Worm (Caenorhabditis elegans) whole organism, mixed stage, embryonic: ENCODE measurements around the gene fbxc-58.

Experiments used
- M03D4.4 ChIP-seq: sonication (generic microtip); optimal IDR thresholded peaks from 2 replicates; lab custom pipeline; 2017; ENCODE audit warnings: mild to moderate bottlenecking, missing genetic modification characterization, missing compliant biosample characterization
- bed-3 ChIP-seq: fragments of 200-800 bp; sonication (Bioruptor generic); optimal IDR thresholded peaks from 3 replicates; lab custom pipeline; 2018; ENCODE audit warnings: mild to moderate bottlenecking, missing genetic modification characterization, moderate library complexity, missing compliant biosample characterization
- ceh-43 ChIP-seq: fragments of 200-800 bp; sonication (Bioruptor generic); optimal IDR thresholded peaks from 2 replicates; lab custom pipeline; 2018; ENCODE audit warnings: mild to moderate bottlenecking, missing genetic modification characterization, moderate library complexity, missing compliant biosample characterization
- ceh-83 ChIP-seq: fragments of 200-800 bp; sonication (Bioruptor generic); optimal IDR thresholded peaks from 2 replicates; lab custom pipeline; 2018; ENCODE audit warnings: mild to moderate bottlenecking, missing genetic modification characterization, missing compliant biosample characterization
- ces-1 ChIP-seq: fragments of 150-350 bp; optimal IDR thresholded peaks from 2 replicates; lab custom pipeline; 2014; ENCODE audit warnings: missing biosample characterization, missing genetic modification reagents, missing genetic modification characterization
- cnd-1 ChIP-seq: fragments of 200-800 bp; sonication (Bioruptor generic); optimal IDR thresholded peaks from 2 replicates; lab custom pipeline; 2018; ENCODE audit warnings: mild to moderate bottlenecking, missing genetic modification characterization, missing compliant biosample characterization
- drap-1 ChIP-seq: fragments of 200-800 bp; sonication (Bioruptor generic); optimal IDR thresholded peaks from 3 replicates; lab custom pipeline; 2018; ENCODE audit warnings: mild to moderate bottlenecking, missing genetic modification characterization, missing compliant biosample characterization
- elt-1 ChIP-seq: sonication (generic microtip); optimal IDR thresholded peaks from 2 replicates; lab custom pipeline; 2017; ENCODE audit warnings: missing genetic modification characterization, mild to moderate bottlenecking, missing compliant biosample characterization, antibody characterized with exemption, moderate library complexity, borderline replicate concordance; ENCODE audit not compliant: insufficient read depth
- elt-3 ChIP-seq: fragments of 150-350 bp; optimal IDR thresholded peaks from 2 replicates; lab custom pipeline; 2014; ENCODE audit warnings: missing biosample characterization, missing genetic modification characterization
- flh-1 ChIP-seq: fragments of 200-800 bp; sonication (Bioruptor generic); optimal IDR thresholded peaks from 2 replicates; lab custom pipeline; 2018; ENCODE audit warnings: mild to moderate bottlenecking, missing genetic modification characterization, moderate library complexity, missing compliant biosample characterization
- lin-13 ChIP-seq: fragments of 150-350 bp; optimal IDR thresholded peaks from 2 replicates; lab custom pipeline; 2014; ENCODE audit warnings: missing biosample characterization, missing genetic modification characterization
- lsy-2 ChIP-seq: fragments of 150-350 bp; optimal IDR thresholded peaks from 2 replicates; lab custom pipeline; 2014; ENCODE audit warnings: missing biosample characterization, missing genetic modification characterization
- mab-5 ChIP-seq: fragments of 150-350 bp; optimal IDR thresholded peaks from 2 replicates; lab custom pipeline; 2014; ENCODE audit warnings: missing biosample characterization, missing genetic modification characterization
- mep-1 ChIP-seq: fragments of 150-350 bp; optimal IDR thresholded peaks from 2 replicates; lab custom pipeline; 2017; ENCODE audit warnings: missing biosample characterization, missing genetic modification reagents, missing genetic modification characterization, inconsistent platforms
- mls-2 ChIP-seq: sonication (generic microtip); optimal IDR thresholded peaks from 2 replicates; lab custom pipeline; 2016; ENCODE audit warnings: mild to moderate bottlenecking, missing genetic modification characterization, moderate library complexity, missing compliant biosample characterization
- nhr-2 ChIP-seq: fragments of 150-350 bp; optimal IDR thresholded peaks from 2 replicates; lab custom pipeline; 2014; ENCODE audit warnings: missing biosample characterization, missing genetic modification characterization
- nhr-237 ChIP-seq: fragments of 150-350 bp; optimal IDR thresholded peaks from 2 replicates; lab custom pipeline; 2014; ENCODE audit warnings: missing biosample characterization, missing genetic modification characterization
- nhr-28 ChIP-seq: fragments of 150-350 bp; optimal IDR thresholded peaks from 2 replicates; lab custom pipeline; 2014; ENCODE audit warnings: missing biosample characterization, missing genetic modification characterization
- nhr-76 ChIP-seq: sonication (generic microtip); optimal IDR thresholded peaks from 2 replicates; lab custom pipeline; 2017; ENCODE audit warnings: missing biosample characterization, missing genetic modification characterization
- pha-4 ChIP-seq: fragments of 150-350 bp; optimal IDR thresholded peaks from 2 replicates; lab custom pipeline; 2018; ENCODE audit warnings: missing biosample characterization, missing genetic modification reagents, missing genetic modification characterization
- snpc-4 ChIP-seq: fragments of 150-350 bp; optimal IDR thresholded peaks from 2 replicates; lab custom pipeline; 2014; ENCODE audit warnings: missing biosample characterization, missing genetic modification characterization
- sptf-1 ChIP-seq: sonication (generic microtip); optimal IDR thresholded peaks from 2 replicates; lab custom pipeline; 2017; ENCODE audit warnings: mild to moderate bottlenecking, missing genetic modification characterization, moderate library complexity, missing compliant biosample characterization
- tbx-8 ChIP-seq: fragments of 200-800 bp; sonication (Bioruptor generic); optimal IDR thresholded peaks from 2 replicates; lab custom pipeline; 2018; ENCODE audit warnings: mild to moderate bottlenecking, missing genetic modification characterization, moderate library complexity, missing compliant biosample characterization
- unc-120 ChIP-seq: sonication (generic microtip); optimal IDR thresholded peaks from 2 replicates; lab custom pipeline; 2017; ENCODE audit warnings: missing genetic modification characterization, missing compliant biosample characterization; ENCODE audit not compliant: poor library complexity, severe bottlenecking
- unc-39 ChIP-seq: fragments of 150-350 bp; optimal IDR thresholded peaks from 2 replicates; lab custom pipeline; 2014; ENCODE audit warnings: missing biosample characterization, missing genetic modification characterization
- unc-62 ChIP-seq: fragments of 150-350 bp; optimal IDR thresholded peaks from 2 replicates; lab custom pipeline; 2014; ENCODE audit warnings: missing biosample characterization, missing genetic modification reagents, missing genetic modification characterization
- zip-8 ChIP-seq: fragments of 150-350 bp; optimal IDR thresholded peaks from 2 replicates; lab custom pipeline; 2014; ENCODE audit warnings: missing biosample characterization, missing genetic modification characterization
- ztf-11 ChIP-seq: fragments of 150-350 bp; optimal IDR thresholded peaks from 2 replicates; lab custom pipeline; 2014; ENCODE audit warnings: missing biosample characterization, missing genetic modification characterization

The fbxc-58 gene

ce11 chrIV:9396118-9396517 lies 24.8 kb downstream of the fbxc-58 start, which contains the start of gene col-121:
col-121 (minus strand) TSS chrIV:9396218.
- TF ChIP-seq elt-1 (tag; lab: Kevin White, UChicago) (peak; percentile 87), elt-3 (tag; lab: Kevin White, UChicago) (peak; percentile 37), snpc-4 (tag; lab: Kevin White, UChicago) (no peak)

- TF ChIP-seq lin-13 (tag; lab: Kevin White, UChicago) (no peak), nhr-2 (tag; lab: Kevin White, UChicago) (no peak), ceh-43 (GFP tag; lab: Kevin White, UChicago) (no peak), mab-5 (tag; lab: Kevin White, UChicago) (no peak)
Observed at ce11 chrIV:9397278-9397677, 26.0 kb downstream of the fbxc-58 start, which contains the start of gene F56D5.3. F56D5.3 (plus strand) TSS chrIV:9397578.

ce11 chrIV:9398512-9398911 lies 27.2 kb downstream of the fbxc-58 start, which contains the start of gene F56D5.2:
F56D5.2 (minus strand) TSS chrIV:9398612.
- TF ChIP-seq ceh-83 (GFP tag; lab: Kevin White, UChicago): no peak
- no peak for TF ChIP-seq nhr-2 (tag; lab: Kevin White, UChicago)
- no peak for TF ChIP-seq unc-120 (tag; lab: Kevin White, UChicago)
- no peak for TF ChIP-seq snpc-4 (tag; lab: Kevin White, UChicago)
- TF ChIP-seq ztf-11 (tag; lab: Kevin White, UChicago): no peak
- no peak for TF ChIP-seq unc-39 (tag; lab: Kevin White, UChicago)
- TF ChIP-seq zip-8 (tag; lab: Kevin White, UChicago): no peak
- TF ChIP-seq nhr-237: no peak
- no peak for TF ChIP-seq ces-1 (GFP tag; lab: Kevin White, UChicago)
- TF ChIP-seq pha-4 (tag; lab: Kevin White, UChicago): no peak
- no peak for TF ChIP-seq drap-1 (GFP tag; lab: Kevin White, UChicago)
- TF ChIP-seq cnd-1 (tag; lab: Kevin White, UChicago): no peak
- no peak for TF ChIP-seq M03D4.4 (tag; lab: Kevin White, UChicago)
- no peak for TF ChIP-seq elt-3 (tag; lab: Kevin White, UChicago)
- TF ChIP-seq bed-3 (GFP tag; lab: Kevin White, UChicago): no peak
- no peak for TF ChIP-seq mep-1 (tag; lab: Kevin White, UChicago)
- TF ChIP-seq flh-1 (GFP tag; lab: Kevin White, UChicago): no peak
- no peak for TF ChIP-seq nhr-76
- TF ChIP-seq sptf-1 (tag; lab: Kevin White, UChicago): no peak
- no peak for TF ChIP-seq unc-62 (GFP tag; lab: Kevin White, UChicago)

- TF ChIP-seq mab-5 (tag; lab: Kevin White, UChicago) (no peak), snpc-4 (tag; lab: Kevin White, UChicago) (no peak), tbx-8 (GFP tag; lab: Kevin White, UChicago) (no peak)
- TF ChIP-seq, all 35 proteins: peak for 0
Observed at ce11 chrIV:9401715-9402114, 30.4 kb downstream of the fbxc-58 start, which contains the start of gene F56D5.6. F56D5.6 (plus strand) TSS chrIV:9401922.

- TF ChIP-seq nhr-237 (no peak), unc-39 (tag; lab: Kevin White, UChicago) (no peak), pha-4 (tag; lab: Kevin White, UChicago) (no peak), mab-5 (tag; lab: Kevin White, UChicago) (no peak), lin-13 (tag; lab: Kevin White, UChicago) (no peak), mep-1 (tag; lab: Kevin White, UChicago) (no peak), mls-2 (tag; lab: Kevin White, UChicago) (no peak), snpc-4 (tag; lab: Kevin White, UChicago) (no peak), unc-62 (GFP tag; lab: Kevin White, UChicago) (no peak), bed-3 (GFP tag; lab: Kevin White, UChicago) (no peak), lsy-2 (tag; lab: Kevin White, UChicago) (no peak), flh-1 (GFP tag; lab: Kevin White, UChicago) (no peak), unc-120 (tag; lab: Kevin White, UChicago) (no peak), nhr-28 (no peak)
Observed at ce11 chrIV:9403761-9404420, 32.6 kb downstream of the fbxc-58 start.
